Worm (Caenorhabditis elegans) whole organism, midembryonic: ENCODE data around the gene epn-1.

ENCODE experiments used
- T22C8.4 ChIP-seq: fragments of 200-800 bp; sonication (Bioruptor generic); IDR thresholded peaks from 2 replicates; pipeline ENCODE4 v1.3.6; 2022; ENCODE audit warnings: missing genetic modification characterization, missing compliant biosample characterization
- flt-1 ChIP-seq: fragments of 200-800 bp; sonication (Bioruptor generic); IDR thresholded peaks from 2 replicates; pipeline ENCODE4 v1.3.6; 2022; ENCODE audit warnings: missing genetic modification characterization, missing compliant biosample characterization
- ref-1 ChIP-seq: fragments of 200-800 bp; sonication (Bioruptor generic); conservative IDR thresholded peaks from 2 replicates; pipeline ENCODE4 v1.3.6; 2022; ENCODE audit warnings: missing genetic modification reagents, missing genetic modification characterization, missing compliant biosample characterization
- tab-1 ChIP-seq: fragments of 200-800 bp; sonication (Bioruptor generic); IDR thresholded peaks from 2 replicates; pipeline ENCODE4 v1.3.6; 2022; ENCODE audit warnings: missing genetic modification characterization, missing compliant biosample characterization
- ztf-23 ChIP-seq: fragments of 200-800 bp; sonication (Bioruptor generic); IDR thresholded peaks from 2 replicates; pipeline ENCODE4 v1.3.6; 2022; ENCODE audit warnings: missing genetic modification reagents, missing genetic modification characterization, missing compliant biosample characterization

DNA sequence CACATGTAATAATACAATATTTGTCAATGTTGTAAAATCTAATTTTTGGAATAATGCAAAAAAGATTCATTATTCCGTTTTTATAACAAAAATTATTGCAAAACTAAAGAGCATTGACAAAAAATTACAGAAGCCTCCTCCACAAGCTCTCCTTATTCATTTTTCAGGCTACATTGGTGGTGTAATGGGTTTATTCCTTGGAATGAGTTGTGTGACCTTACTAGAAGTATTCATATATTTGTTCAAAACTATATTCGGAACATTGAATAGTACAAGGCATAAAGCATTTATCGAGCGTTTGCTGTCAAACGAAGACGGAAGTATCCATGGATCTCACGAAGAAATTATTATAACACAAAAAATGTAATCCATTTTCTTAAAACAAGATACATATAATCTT, 33.6 kb upstream of the epn-1 start:
- TF ChIP-seq flt-1 (GFP tag; lab: Robert Waterston, UW) (no peak), tab-1 (GFP tag; lab: Robert Waterston, UW) (no peak), T22C8.4 (no peak), ztf-23 (GFP tag; lab: Robert Waterston, UW) (no peak), ref-1 (GFP tag; lab: Robert Waterston, UW) (no peak)
